Worm (Caenorhabditis elegans) whole organism, L4/young adult: Measurements from ENCODE around the gene gei-14.

Experiments used
- W03F9.2 ChIP-seq: fragments of 150-350 bp; optimal IDR thresholded peaks from 2 replicates; lab custom pipeline; 2014; ENCODE audit warnings: missing biosample characterization, missing genetic modification characterization
- dao-5 ChIP-seq: sonication (generic microtip); optimal IDR thresholded peaks from 2 replicates; lab custom pipeline; 2016; ENCODE audit warnings: missing genotype, missing genetic modification characterization, moderate library complexity, missing compliant biosample characterization
- him-1 ChIP-seq: sonication (generic microtip); optimal IDR thresholded peaks from 2 replicates; lab custom pipeline; 2016; ENCODE audit warnings: missing genotype, missing genetic modification reagents, missing genetic modification characterization, missing compliant biosample characterization

gei-14 gene

DNA sequence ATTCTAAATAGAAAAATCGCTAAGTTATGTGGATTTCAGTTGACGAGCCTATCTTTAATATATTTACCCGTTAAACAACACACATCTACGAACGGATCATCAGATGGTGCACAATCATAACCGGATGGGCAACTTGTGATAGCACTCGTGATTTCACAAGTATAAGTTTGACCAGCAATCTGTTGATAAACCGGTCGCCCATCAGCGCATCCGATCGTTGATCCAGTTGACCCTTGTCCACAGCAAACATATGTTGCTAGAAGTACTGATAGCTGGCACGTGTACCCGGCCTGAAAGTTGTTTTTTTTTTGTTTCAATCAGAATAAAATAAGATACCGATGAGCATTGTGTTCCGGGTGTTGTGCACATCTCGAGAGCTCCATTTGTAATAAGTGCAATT lies 8.4 kb downstream of the gei-14 start:
- no peak for TF ChIP-seq W03F9.2 (tag; lab: Kevin White, UChicago)
- TF ChIP-seq dao-5: no peak
- no peak for TF ChIP-seq him-1

DNA sequence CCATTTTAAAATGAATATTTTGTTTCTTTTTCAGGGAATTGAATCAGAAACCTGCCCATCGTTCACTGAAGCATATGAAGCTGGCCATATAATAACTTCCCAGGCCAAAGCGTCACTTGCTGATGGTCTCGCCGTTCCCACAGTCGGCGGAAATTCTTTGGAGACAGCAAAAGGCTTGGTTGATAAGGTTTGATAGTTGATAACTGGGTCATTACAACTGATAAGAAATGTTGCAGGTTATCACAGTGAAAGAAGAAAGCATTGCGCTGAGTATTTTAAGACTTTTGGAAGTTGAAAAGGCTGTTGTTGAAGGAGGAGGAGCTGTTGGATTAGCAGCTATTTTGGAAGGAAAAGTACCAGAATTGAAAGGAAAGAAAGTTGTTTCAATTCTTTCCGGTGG lies 9.5 kb downstream of the gei-14 start:
- TF ChIP-seq W03F9.2 (tag; lab: Kevin White, UChicago): no peak

DNA sequence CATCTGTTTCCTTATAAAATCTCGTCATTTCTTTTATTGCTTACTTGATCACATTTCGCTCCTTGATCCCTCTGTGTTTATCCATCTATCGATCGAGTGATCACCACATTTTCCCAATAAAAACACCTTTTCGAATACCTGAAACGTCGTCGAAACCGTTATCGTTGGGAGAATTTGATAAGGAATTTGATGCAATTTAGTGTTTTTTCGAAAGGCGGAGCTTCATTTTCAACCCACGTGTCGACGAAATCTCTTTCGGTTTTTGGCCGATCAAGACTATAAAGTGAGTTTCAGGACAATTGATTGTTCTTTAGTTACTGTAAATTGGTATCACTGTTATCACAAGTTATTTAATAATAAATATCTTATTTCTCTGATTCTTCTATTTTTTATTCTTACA lies 11.4 kb downstream of the gei-14 start, which contains the start of gene srdh-1:
Gene srdh-1 (plus strand): TSS at position 43 of the 400 bp plus-strand sequence.
- TF ChIP-seq him-1 (no peak), W03F9.2 (tag; lab: Kevin White, UChicago) (no peak), dao-5 (no peak)

DNA sequence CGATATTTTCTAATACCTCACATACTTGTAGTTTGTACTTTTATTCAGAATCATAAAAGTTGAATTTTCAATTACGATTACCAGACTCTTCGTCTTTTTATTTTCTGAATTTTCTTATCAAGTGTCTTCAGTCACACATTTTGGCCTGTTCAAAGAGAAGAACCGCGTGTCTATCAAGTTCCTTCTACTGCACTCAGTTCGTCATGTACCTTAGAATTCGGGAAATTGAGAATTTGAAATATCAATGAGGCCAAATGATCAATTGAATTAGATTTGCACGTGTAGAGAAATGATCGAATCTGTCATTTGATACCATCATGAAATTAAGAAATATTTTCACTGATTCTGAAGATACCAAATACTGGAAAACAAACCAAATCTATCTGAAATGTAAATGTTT lies 12.5 kb downstream of the gei-14 start:
- TF ChIP-seq W03F9.2 (tag; lab: Kevin White, UChicago): no peak
- no peak for TF ChIP-seq him-1
- TF ChIP-seq dao-5: no peak

DNA sequence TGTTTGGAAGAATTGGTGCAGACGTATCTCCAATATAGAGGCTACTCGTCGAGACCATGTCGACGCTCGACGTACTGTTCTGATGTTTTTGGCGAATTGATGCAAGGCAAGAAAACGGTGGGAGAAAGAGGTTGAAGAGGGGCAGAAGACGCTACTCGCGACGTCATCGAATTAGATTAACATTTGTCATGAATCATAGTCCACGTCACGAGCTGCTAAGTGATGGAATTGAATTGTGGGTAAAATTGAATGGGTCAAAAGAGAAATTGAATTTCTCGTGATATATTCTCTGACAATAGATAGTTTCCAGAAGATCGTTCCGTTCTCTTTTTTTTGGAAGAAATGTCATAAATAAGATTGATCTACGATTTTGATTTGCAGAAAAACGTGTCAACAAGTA lies 16.4 kb downstream of the gei-14 start:
- TF ChIP-seq W03F9.2 (tag; lab: Kevin White, UChicago) (no peak), dao-5 (no peak), him-1 (no peak)

DNA sequence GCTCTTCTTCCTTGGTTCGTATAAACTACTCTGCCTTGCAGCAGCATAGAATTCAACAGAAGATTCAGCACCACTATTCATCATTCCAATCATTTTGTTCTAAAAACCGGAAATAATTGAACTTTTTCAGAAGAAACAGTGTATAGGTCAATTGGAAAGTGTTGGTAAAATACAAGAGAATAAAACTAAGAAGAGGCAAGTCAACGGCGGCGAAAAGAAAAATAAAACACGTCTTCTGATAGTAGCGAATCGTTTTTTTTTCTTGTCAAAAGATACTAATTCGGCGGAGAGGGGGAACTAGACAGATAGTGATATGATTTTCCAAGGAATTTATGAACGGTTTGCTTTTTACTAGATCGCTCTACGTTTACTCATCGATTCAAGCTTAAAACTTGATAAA lies 17.0 kb downstream of the gei-14 start, which contains the start of gene F35C11.6:
Gene F35C11.6 (minus strand): TSS at position 101 of the 400 bp plus-strand sequence.
- TF ChIP-seq him-1 (no peak), W03F9.2 (tag; lab: Kevin White, UChicago) (no peak), dao-5 (no peak)

DNA sequence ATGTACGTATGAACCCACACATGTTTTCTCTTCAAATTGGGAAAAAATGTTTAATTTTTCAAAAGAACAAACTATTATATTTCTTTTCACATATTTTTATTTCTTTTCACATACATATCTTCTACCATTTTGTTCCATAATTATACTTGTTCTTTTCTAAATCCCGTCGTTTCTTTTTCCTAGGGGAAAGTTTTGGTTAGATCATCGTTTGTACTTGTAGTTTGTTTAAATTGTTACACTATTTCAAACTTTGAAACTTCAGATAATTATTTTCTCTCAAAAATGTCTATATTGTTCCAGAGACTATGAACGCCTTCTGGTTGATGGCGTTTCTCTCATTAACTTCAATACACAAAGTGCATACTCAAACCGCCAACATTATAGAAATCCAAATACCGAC lies 20.0 kb downstream of the gei-14 start, which contains the start of gene F35C11.7:
Gene F35C11.7 (plus strand): TSS at position 301 of the 400 bp plus-strand sequence.
- TF ChIP-seq W03F9.2 (tag; lab: Kevin White, UChicago) (no peak), him-1 (no peak), dao-5 (no peak)

DNA sequence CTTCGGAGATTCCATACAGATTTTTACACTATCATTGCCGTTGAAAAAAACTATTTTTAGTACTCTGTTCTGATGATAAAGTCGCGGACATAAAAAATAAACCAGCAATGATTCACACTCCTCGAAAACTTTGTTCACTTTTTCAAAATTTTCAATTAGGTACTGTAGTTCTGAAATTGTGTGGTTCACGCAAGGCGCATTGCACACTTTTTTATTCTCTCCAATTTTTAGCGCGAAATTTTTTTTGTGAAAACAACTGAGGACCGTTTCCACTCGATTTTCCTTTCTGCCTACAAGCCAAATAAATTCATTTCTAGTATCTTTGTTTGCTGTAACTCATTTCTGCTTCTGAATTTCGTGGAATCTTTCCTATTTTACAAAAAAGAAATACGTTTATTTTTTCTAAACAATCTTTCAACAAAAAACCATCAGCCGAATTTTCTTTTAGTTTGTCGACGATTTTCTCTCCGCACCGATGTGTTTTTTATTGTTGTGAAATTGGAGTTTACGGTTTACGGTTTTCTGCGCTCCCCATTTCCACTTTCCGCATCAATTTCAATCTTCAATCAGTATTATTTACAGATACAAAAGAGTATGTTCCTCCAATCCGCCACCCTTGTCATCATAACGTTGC lies 22.8 kb downstream of the gei-14 start, which contains the start of gene F35C11.5:
Gene F35C11.5 (plus strand): TSS at position 584 of the 634 bp plus-strand sequence.
- no peak for TF ChIP-seq dao-5
- no peak for TF ChIP-seq him-1
- no peak for TF ChIP-seq W03F9.2 (tag; lab: Kevin White, UChicago)

DNA sequence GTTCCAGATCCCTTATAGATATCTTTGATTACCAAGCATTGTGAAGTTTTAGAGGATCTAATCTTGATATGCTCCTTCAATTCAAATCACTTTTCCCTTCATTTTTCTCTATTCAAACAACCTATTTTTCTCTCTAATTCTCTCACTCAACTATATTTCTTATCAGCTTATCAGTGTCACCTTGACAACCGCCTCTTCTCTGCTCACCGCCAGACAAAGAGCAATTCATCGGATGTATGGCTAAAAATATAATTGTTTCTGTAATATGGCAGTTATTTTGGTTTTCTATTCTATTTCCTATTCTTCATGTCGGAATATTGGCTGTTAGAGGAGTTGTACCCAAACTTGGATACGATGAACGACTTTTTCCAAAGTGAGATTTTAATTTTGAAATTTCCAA lies 26.3 kb downstream of the gei-14 start:
- no peak for TF ChIP-seq dao-5
- TF ChIP-seq him-1: no peak
- no peak for TF ChIP-seq W03F9.2 (tag; lab: Kevin White, UChicago)

DNA sequence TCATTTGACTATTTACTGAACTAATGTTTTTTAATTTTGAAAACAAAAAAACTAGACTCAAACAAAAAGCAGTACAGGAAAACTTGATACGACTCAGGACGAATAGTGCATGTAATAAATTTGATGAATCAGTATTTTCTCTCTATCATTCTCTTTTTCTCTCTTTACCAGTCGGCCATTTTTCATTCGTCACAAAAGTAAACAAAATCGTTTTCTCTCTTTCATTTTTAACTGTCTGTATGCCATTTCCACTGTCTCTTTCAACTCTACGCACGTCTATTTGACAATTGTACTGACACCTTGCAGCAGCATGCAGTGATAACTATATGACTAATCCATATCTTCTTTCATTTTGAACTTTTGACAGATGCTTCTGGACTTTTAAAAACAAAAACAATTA lies 27.3 kb downstream of the gei-14 start, which contains the start of the genes F35C11.2 and F35C11.4:
Gene F35C11.2 (minus strand): TSS at position 90 of the 400 bp plus-strand sequence.
Gene F35C11.4 (plus strand): TSS at position 260 of the 400 bp plus-strand sequence.
- TF ChIP-seq him-1: no peak
- peak; percentile 4 for TF ChIP-seq W03F9.2 (tag; lab: Kevin White, UChicago)

DNA sequence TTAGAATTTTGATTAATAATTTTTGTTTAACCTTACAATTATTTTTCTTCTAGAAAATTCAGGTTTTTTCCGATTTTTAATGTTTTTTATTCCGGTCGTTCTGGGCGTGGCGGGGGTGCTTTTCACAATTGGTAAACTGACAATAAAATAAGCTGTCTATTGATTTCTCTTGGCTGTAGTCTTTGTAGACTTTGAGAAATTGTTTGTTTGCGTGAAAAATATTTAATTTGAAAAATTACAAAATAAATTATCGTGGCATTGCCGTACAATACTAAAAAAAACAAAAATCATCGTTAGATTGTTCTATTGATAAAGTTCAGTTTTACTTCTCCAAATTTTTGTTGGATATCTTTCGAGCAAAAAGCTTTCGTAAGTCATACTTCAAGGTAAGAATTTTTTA lies 29.6 kb downstream of the gei-14 start, which contains the start of gene F35C11.3:
Gene F35C11.3 (plus strand): TSS at position 301 of the 400 bp plus-strand sequence.
- TF ChIP-seq W03F9.2 (tag; lab: Kevin White, UChicago) (no peak), him-1 (no peak), dao-5 (no peak)

DNA sequence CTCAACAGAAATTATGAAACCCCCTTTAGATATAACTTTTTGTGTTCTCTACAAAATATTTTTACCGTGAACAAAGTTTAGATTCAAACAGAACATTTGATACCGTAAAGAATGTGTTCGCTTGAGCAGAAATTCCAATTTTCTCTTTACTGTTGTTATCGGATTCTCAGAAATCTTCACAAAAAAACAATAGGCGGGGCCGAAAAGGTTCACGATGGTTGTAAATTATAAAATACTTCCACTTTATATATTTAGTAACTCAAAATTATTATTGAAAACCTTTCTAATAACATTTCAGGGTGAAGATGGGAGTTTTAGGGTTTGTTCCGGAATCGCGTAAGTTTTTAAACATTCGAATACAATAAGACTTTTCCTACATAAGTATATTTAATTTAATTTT lies 37.9 kb downstream of the gei-14 start, which contains the start of gene nlp-5:
Gene nlp-5 (plus strand): TSS at position 301 of the 400 bp plus-strand sequence.
- TF ChIP-seq dao-5 (no peak), W03F9.2 (tag; lab: Kevin White, UChicago) (no peak), him-1 (no peak)

DNA sequence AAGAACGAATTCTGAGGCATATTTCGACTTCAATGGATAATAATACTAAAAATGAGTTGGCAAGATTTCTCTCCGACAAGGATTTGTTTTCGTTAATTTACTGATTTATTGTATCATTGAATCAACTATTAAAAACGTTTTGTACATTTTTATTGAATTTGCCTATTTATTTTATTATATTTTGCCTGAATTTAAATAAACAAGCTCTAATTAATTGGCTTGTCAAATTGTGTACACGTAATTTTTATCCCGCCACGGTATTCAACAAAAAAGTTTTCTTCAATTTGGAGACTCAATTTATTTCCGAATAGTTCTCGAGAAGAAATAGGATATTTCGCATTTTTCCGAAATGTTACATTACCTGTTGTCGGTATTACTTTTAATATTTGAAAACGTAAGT lies 43.5 kb downstream of the gei-14 start, which contains the start of gene M110.7:
Gene M110.7 (plus strand): TSS at position 301 of the 400 bp plus-strand sequence.
- TF ChIP-seq him-1 (no peak), dao-5 (no peak), W03F9.2 (tag; lab: Kevin White, UChicago) (no peak)

DNA sequence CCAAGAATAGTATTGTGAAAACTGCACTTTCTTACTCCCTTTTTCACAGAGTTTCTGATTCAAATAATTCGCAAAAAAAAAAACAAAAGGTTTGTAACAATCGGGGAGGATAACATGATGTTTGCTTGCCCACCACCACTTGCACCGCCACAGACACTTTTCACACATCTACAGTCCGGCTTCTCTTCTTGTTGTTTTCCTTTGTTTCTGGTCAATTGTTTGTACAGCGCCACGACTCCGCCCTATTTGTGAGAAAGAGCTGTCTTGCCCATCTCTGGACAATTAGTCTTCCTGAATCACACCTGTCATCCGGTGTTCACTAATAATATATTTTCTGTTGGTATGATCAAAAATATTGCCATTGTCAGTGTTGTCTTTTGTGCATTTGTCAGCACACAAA lies 45.1 kb downstream of the gei-14 start, which contains the start of gene M110.9:
Gene M110.9 (plus strand): TSS at position 301 of the 400 bp plus-strand sequence.
- no peak for TF ChIP-seq dao-5
- TF ChIP-seq him-1: no peak
- TF ChIP-seq W03F9.2 (tag; lab: Kevin White, UChicago): no peak

DNA sequence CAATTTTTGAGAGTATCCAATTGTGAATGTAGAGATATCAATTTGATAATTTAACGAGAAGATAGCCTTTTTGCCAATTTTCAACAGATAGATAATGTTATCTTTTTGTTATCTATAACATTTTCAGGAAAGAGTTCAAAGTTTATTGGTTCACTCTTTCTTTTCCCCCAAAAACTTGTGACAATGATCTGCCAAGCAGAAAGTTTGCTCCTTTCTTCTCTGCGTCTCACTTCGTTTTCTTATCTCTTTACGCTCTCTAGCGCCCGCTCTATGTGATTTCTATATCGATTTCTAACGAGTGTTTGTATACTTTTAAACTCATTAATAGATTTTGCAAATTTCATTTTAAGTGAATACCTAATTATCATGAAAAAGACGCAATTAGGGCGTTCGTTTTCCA lies 49.6 kb downstream of the gei-14 start:
- TF ChIP-seq W03F9.2 (tag; lab: Kevin White, UChicago) (no peak), dao-5 (no peak), him-1 (no peak)
